Worm (Caenorhabditis elegans): ENCODE data around the gene C34E10.12.

DNA sequence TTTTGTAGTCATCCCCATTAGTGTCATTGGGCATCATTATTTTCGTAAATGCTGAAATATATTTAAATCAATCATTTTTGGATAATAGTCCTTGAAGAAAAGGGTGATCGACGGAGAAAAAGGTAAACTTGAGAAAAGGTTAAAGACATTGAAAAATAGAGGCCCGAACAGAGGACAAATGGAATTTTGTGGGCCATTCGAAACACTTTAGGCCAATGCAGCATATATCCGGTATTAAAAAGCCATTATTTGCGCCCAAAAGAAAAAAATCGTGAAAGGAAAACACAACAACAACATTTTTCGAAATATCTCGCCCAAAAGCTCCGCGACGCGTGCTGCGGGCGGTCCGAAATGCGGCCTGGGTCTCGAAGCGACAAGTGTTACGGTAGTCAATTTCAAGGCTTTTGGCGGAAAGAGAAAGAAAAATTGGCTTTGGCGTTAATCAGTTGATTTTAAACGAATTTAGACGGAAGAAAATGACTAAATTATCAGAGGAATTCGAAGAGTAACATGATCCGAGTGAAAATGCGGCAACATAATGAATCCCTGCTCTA lies 20.7 kb downstream of the C34E10.12 start, which contains the start of gene morc-1:
- TF ChIP-seq him-1 (tag; optimal IDR thresholded peaks at IDR 0.05) = no peak
- TF ChIP-seq dao-5 (tag; optimal IDR thresholded peaks at IDR 0.05) = no peak

All from whole organism, L4/young adult.